Fruit fly (Drosophila melanogaster) whole organism, embryonic: ENCODE results near the gene ZnT63C.

Source experiments
- ATbp ChIP-seq: fragments of 200-800 bp; sonication (Bioruptor generic); optimal IDR thresholded peaks from 2 replicates; lab custom pipeline; 2017; ENCODE audit warnings: missing biosample characterization, mild to moderate bottlenecking, missing genetic modification characterization, missing genetic modification reagents
- Atf-2 ChIP-seq: fragments of 200-800 bp; sonication (Bioruptor generic); optimal IDR thresholded peaks from 2 replicates; lab custom pipeline; 2016; ENCODE audit warnings: missing biosample characterization, missing genetic modification characterization
- BtbVII ChIP-seq: fragments of 200-800 bp; sonication (Bioruptor generic); optimal IDR thresholded peaks from 3 replicates; lab custom pipeline; 2017; ENCODE audit warnings: missing biosample characterization, mild to moderate bottlenecking, missing genetic modification characterization
- CG10274 ChIP-seq: fragments of 200-800 bp; sonication (Bioruptor generic); optimal IDR thresholded peaks from 3 replicates; lab custom pipeline; 2017; ENCODE audit warnings: missing biosample characterization, mild to moderate bottlenecking, missing genetic modification characterization
- CG15601 ChIP-seq: fragments of 200-800 bp; sonication (Bioruptor generic); optimal IDR thresholded peaks from 3 replicates; lab custom pipeline; 2019; ENCODE audit warnings: missing biosample characterization, mild to moderate bottlenecking, missing genetic modification characterization, moderate library complexity
- CG16863 ChIP-seq: fragments of 200-800 bp; sonication (Bioruptor generic); optimal IDR thresholded peaks from 3 replicates; lab custom pipeline; 2016; ENCODE audit warnings: missing biosample characterization, missing genetic modification characterization
- CG17612 ChIP-seq: fragments of 200-800 bp; sonication (Bioruptor generic); IDR thresholded peaks from 2 replicates; pipeline ENCODE4 v1.3.6; 2022; ENCODE audit warnings: missing biosample characterization, missing genetic modification characterization
- CG1832 ChIP-seq: fragments of 200-800 bp; sonication (Bioruptor generic); optimal IDR thresholded peaks from 2 replicates; lab custom pipeline; 2017; ENCODE audit warnings: missing biosample characterization, mild to moderate bottlenecking, missing genetic modification characterization, inconsistent platforms
- CG2678 ChIP-seq: fragments of 200-800 bp; sonication (Bioruptor generic); optimal IDR thresholded peaks from 3 replicates; lab custom pipeline; 2019; ENCODE audit warnings: missing biosample characterization, mild to moderate bottlenecking, missing genetic modification characterization, moderate library complexity
- CG31441 ChIP-seq: fragments of 200-800 bp; sonication (Bioruptor generic); IDR thresholded peaks from 2 replicates; pipeline ENCODE4 v1.3.6; 2022; ENCODE audit warnings: missing biosample characterization, missing genetic modification characterization
- CG3407 ChIP-seq: fragments of 200-800 bp; sonication (Bioruptor generic); optimal IDR thresholded peaks from 2 replicates; lab custom pipeline; 2018; ENCODE audit warnings: missing biosample characterization, mild to moderate bottlenecking, missing genetic modification characterization
- CG4282 ChIP-seq: fragments of 200-800 bp; sonication (Bioruptor generic); optimal IDR thresholded peaks from 2 replicates; lab custom pipeline; 2016; ENCODE audit warnings: missing biosample characterization, missing genetic modification characterization
- CG7556 ChIP-seq: fragments of 200-800 bp; sonication (Bioruptor generic); optimal IDR thresholded peaks from 2 replicates; lab custom pipeline; 2017; ENCODE audit warnings: missing biosample characterization, mild to moderate bottlenecking, missing genetic modification characterization
- CG7745 ChIP-seq: fragments of 200-800 bp; sonication (Bioruptor generic); optimal IDR thresholded peaks from 2 replicates; lab custom pipeline; 2018; ENCODE audit warnings: missing biosample characterization, mild to moderate bottlenecking, missing genetic modification characterization, moderate library complexity
- CG7786 ChIP-seq: fragments of 200-800 bp; sonication (Bioruptor generic); optimal IDR thresholded peaks from 2 replicates; lab custom pipeline; 2016; ENCODE audit warnings: missing biosample characterization, missing genetic modification characterization
- CG8478 ChIP-seq: fragments of >200 bp; optimal IDR thresholded peaks from 2 replicates; lab custom pipeline; 2018
- CHES-1-like ChIP-seq: fragments of 200-800 bp; sonication (Bioruptor generic); optimal IDR thresholded peaks from 2 replicates; lab custom pipeline; 2016; ENCODE audit warnings: missing biosample characterization, missing genetic modification characterization
- Dbx ChIP-seq: fragments of 200-800 bp; sonication (Bioruptor generic); IDR thresholded peaks from 3 replicates; pipeline ENCODE4 v1.3.6; 2022; ENCODE audit warnings: missing biosample characterization, missing genetic modification characterization
- Dll ChIP-seq: fragments of 200-800 bp; sonication (Bioruptor generic); IDR thresholded peaks from 4 replicates; pipeline ENCODE4 v1.3.6; 2022; ENCODE audit warnings: missing biosample characterization, missing genetic modification characterization; ENCODE audit not compliant: partially characterized antibody
- Elba2 ChIP-seq: fragments of 200-800 bp; sonication (Bioruptor generic); optimal IDR thresholded peaks from 3 replicates; lab custom pipeline; 2016; ENCODE audit warnings: missing biosample characterization, missing genetic modification characterization
- H15 ChIP-seq: fragments of 200-800 bp; sonication (Bioruptor generic); IDR thresholded peaks from 3 replicates; pipeline ENCODE4 v1.3.6; 2022; ENCODE audit warnings: missing biosample characterization, missing genetic modification characterization
- HLH3B ChIP-seq: fragments of 200-800 bp; sonication (Bioruptor generic); IDR thresholded peaks from 2 replicates; pipeline ENCODE4 v1.3.6; 2022; ENCODE audit warnings: missing biosample characterization, missing genetic modification characterization
- Meics ChIP-seq: fragments of 200-800 bp; sonication (Bioruptor generic); optimal IDR thresholded peaks from 2 replicates; lab custom pipeline; 2017; ENCODE audit warnings: missing biosample characterization, mild to moderate bottlenecking, missing genetic modification characterization
- NC2α ChIP-seq: fragments of 200-800 bp; sonication (Bioruptor generic); optimal IDR thresholded peaks from 2 replicates; lab custom pipeline; 2016; ENCODE audit warnings: missing biosample characterization, missing genetic modification characterization
- Side ChIP-seq: fragments of 200-800 bp; sonication (Bioruptor generic); optimal IDR thresholded peaks from 2 replicates; lab custom pipeline; 2016; ENCODE audit warnings: missing biosample characterization, missing genetic modification characterization
- Usf ChIP-seq: fragments of 200-800 bp; sonication (Bioruptor generic); optimal IDR thresholded peaks from 2 replicates; lab custom pipeline; 2017; ENCODE audit warnings: missing genotype, missing biosample characterization, missing genetic modification characterization
- amos ChIP-seq: fragments of 200-800 bp; sonication (Bioruptor generic); IDR thresholded peaks from 2 replicates; pipeline ENCODE4 v1.3.6; 2022; ENCODE audit warnings: missing biosample characterization, missing genetic modification characterization; ENCODE audit not compliant: partially characterized antibody
- ase ChIP-seq: fragments of 200-800 bp; sonication (Bioruptor generic); IDR thresholded peaks from 3 replicates; pipeline ENCODE4 v1.3.6; 2022; ENCODE audit warnings: missing biosample characterization, missing genetic modification characterization
- ash1 ChIP-seq: fragments of 200-800 bp; sonication (Bioruptor generic); optimal IDR thresholded peaks from 2 replicates; lab custom pipeline; 2018; ENCODE audit warnings: missing biosample characterization, mild to moderate bottlenecking, missing genetic modification characterization
- corto ChIP-seq: fragments of 200-800 bp; sonication (Bioruptor generic); optimal IDR thresholded peaks from 2 replicates; lab custom pipeline; 2016; ENCODE audit warnings: missing biosample characterization, mild to moderate bottlenecking, missing genetic modification characterization, moderate library complexity
- dan ChIP-seq: fragments of 200-800 bp; sonication (Bioruptor generic); IDR thresholded peaks from 2 replicates; pipeline ENCODE4 v1.3.6; 2022; ENCODE audit warnings: missing biosample characterization, missing genetic modification characterization
- exex ChIP-seq: fragments of 200-800 bp; sonication (Bioruptor generic); optimal IDR thresholded peaks from 4 replicates; lab custom pipeline; 2018; ENCODE audit warnings: missing biosample characterization, mild to moderate bottlenecking, missing genetic modification characterization, moderate library complexity
- fd102C ChIP-seq: fragments of 200-800 bp; sonication (Bioruptor generic); optimal IDR thresholded peaks from 2 replicates; lab custom pipeline; 2018; ENCODE audit warnings: missing biosample characterization, mild to moderate bottlenecking, missing genetic modification characterization, moderate library complexity
- fu2 ChIP-seq: fragments of 200-800 bp; sonication (Bioruptor generic); optimal IDR thresholded peaks from 2 replicates; lab custom pipeline; 2016; ENCODE audit warnings: missing biosample characterization, missing genetic modification characterization
- gcm2 ChIP-seq: fragments of 200-800 bp; sonication (Bioruptor generic); optimal IDR thresholded peaks from 2 replicates; lab custom pipeline; 2016; ENCODE audit warnings: missing biosample characterization, missing genetic modification characterization
- gfzf ChIP-seq: fragments of 200-800 bp; sonication (Bioruptor generic); optimal IDR thresholded peaks from 2 replicates; lab custom pipeline; 2016; ENCODE audit warnings: missing biosample characterization, mild to moderate bottlenecking, missing genetic modification characterization, moderate library complexity
- gsb ChIP-seq: fragments of 200-800 bp; sonication (Bioruptor generic); IDR thresholded peaks from 2 replicates; pipeline ENCODE4 v1.3.6; 2022; ENCODE audit warnings: missing biosample characterization, missing genetic modification characterization
- kah ChIP-seq: fragments of 200-800 bp; sonication (Bioruptor generic); optimal IDR thresholded peaks from 2 replicates; lab custom pipeline; 2018; ENCODE audit warnings: missing biosample characterization, mild to moderate bottlenecking, missing genetic modification characterization
- lab ChIP-seq: fragments of 200-800 bp; sonication (Bioruptor generic); optimal IDR thresholded peaks from 3 replicates; lab custom pipeline; 2017; ENCODE audit warnings: missing biosample characterization, missing genetic modification characterization, mild to moderate bottlenecking, moderate library complexity, missing genetic modification reagents
- mld ChIP-seq: fragments of 200-800 bp; sonication (Bioruptor generic); IDR thresholded peaks from 3 replicates; pipeline ENCODE4 v1.3.6; 2022; ENCODE audit warnings: missing biosample characterization, missing genetic modification characterization; ENCODE audit not compliant: partially characterized antibody
- oc ChIP-seq: fragments of 200-800 bp; sonication (Bioruptor generic); optimal IDR thresholded peaks from 2 replicates; lab custom pipeline; 2018; ENCODE audit warnings: missing biosample characterization, mild to moderate bottlenecking, missing genetic modification characterization, moderate library complexity
- otp ChIP-seq: fragments of 200-800 bp; sonication (Bioruptor generic); IDR thresholded peaks from 3 replicates; pipeline ENCODE4, ENCODE4 v1.3.6; 2022; ENCODE audit warnings: missing biosample characterization, missing genetic modification characterization
- peb ChIP-seq: fragments of 200-800 bp; sonication (Bioruptor generic); IDR thresholded peaks from 2 replicates; pipeline ENCODE4 v1.3.6; 2022; ENCODE audit warnings: missing biosample characterization, missing genetic modification characterization
- prd ChIP-seq, 3 experiments: fragments of >200 bp in 2 of 3; fragments of 200-800 bp in 1 of 3; sonication (Bioruptor generic) in 1 of 3; optimal IDR thresholded peaks in 2 of 3; IDR thresholded peaks in 1 of 3; 2 replicates in 2 of 3; 3 replicates in 1 of 3; pipeline versions ENCODE4 v1.3.6 to Lab custom; 2017 to 2022; ENCODE audit warnings: missing biosample characterization in 1 of 3, missing genetic modification characterization in 1 of 3
- pzg ChIP-seq: fragments of 200-800 bp; sonication (Bioruptor generic); optimal IDR thresholded peaks from 3 replicates; lab custom pipeline; 2018; ENCODE audit warnings: missing biosample characterization, mild to moderate bottlenecking, missing genetic modification characterization, moderate library complexity
- rib ChIP-seq: fragments of 200-800 bp; sonication (Bioruptor generic); IDR thresholded peaks from 2 replicates; pipeline ENCODE4 v1.3.6; 2022; ENCODE audit warnings: missing biosample characterization, missing genetic modification characterization
- row ChIP-seq: fragments of 200-800 bp; sonication (Bioruptor generic); IDR thresholded peaks from 3 replicates; pipeline ENCODE4 v1.3.6; 2022; ENCODE audit warnings: missing biosample characterization, missing genetic modification characterization
- sisA ChIP-seq: fragments of 200-800 bp; sonication (Bioruptor generic); IDR thresholded peaks from 2 replicates; pipeline ENCODE4 v1.3.6; 2022; ENCODE audit warnings: missing biosample characterization, missing genetic modification characterization
- sna ChIP-seq: fragments of 200-800 bp; sonication (Bioruptor generic); IDR thresholded peaks from 2 replicates; pipeline ENCODE4 v1.3.6; 2022; ENCODE audit warnings: missing biosample characterization, missing genetic modification characterization; ENCODE audit not compliant: partially characterized antibody
- tgo ChIP-seq: fragments of 200-800 bp; sonication (Bioruptor generic); IDR thresholded peaks from 3 replicates; pipeline ENCODE4 v1.3.6; 2022; ENCODE audit warnings: missing biosample characterization, missing genetic modification characterization
- trh ChIP-seq: fragments of 200-800 bp; sonication (Bioruptor generic); optimal IDR thresholded peaks from 2 replicates; lab custom pipeline; 2016; ENCODE audit warnings: missing biosample characterization, missing genetic modification characterization

ZnT63C gene

dm6 chr3L:3319223-3319643 lies 15.7 kb downstream of the ZnT63C start, which contains the start of the genes PIG-C, CG12016 and Dpm2 (continued):
- peak; percentile 98 for TF ChIP-seq amos (GFP tag; lab: Robert Waterston, UW)
- 0 out of 3 replicates have a peak, but pooled peaks have one; percentile 32 for TF ChIP-seq H15 (GFP tag; lab: Robert Waterston, UW)
- TF ChIP-seq exex, result no peak
- TF ChIP-seq Dbx (GFP tag; lab: Robert Waterston, UW), result peak; percentile 74
- peak; percentile 98 for TF ChIP-seq Dll (GFP tag; lab: Robert Waterston, UW)
- TF ChIP-seq CG31441, result peak; percentile 69; the same call in 1 of the 2 replicates
- TF ChIP-seq kah (GFP tag; lab: Kevin White, UChicago), result peak; percentile 33
- TF ChIP-seq fd102C, result no peak
- TF ChIP-seq gcm2 (GFP tag; lab: Kevin White, UChicago), result no peak
- TF ChIP-seq ash1, result no peak
- no peak for TF ChIP-seq CG10274 (GFP tag; lab: Kevin White, UChicago)
- TF ChIP-seq ase (GFP tag; lab: Robert Waterston, UW), result peak; percentile 50; the same call in 1 of the 3 replicates
- TF ChIP-seq sisA (GFP tag; lab: Robert Waterston, UW), result peak; percentile 71
- TF ChIP-seq Atf-2 (GFP tag; lab: Kevin White, UChicago), result peak; percentile 34
- peak; percentile 16 for TF ChIP-seq CG3407 (GFP tag; lab: Kevin White, UChicago)
- TF ChIP-seq Meics (GFP tag; lab: Kevin White, UChicago), result no peak
- TF ChIP-seq prd (optimal IDR thresholded peaks at IDR 0.05; lab: Kevin White, UChicago), result no peak
- peak; percentile 76 for TF ChIP-seq prd (GFP tag; IDR thresholded peaks at IDR 0.05; lab: Robert Waterston, UW)
- peak; percentile 93 for TF ChIP-seq CHES-1-like (GFP tag; lab: Kevin White, UChicago)
- peak; percentile 56 for TF ChIP-seq Usf (GFP tag; lab: Kevin White, UChicago)
- TF ChIP-seq CG16863 (GFP tag; lab: Kevin White, UChicago), result peak; percentile 63
- no peak for TF ChIP-seq CG17612 (GFP tag; lab: Robert Waterston, UW)
- no peak for TF ChIP-seq rib (GFP tag; lab: Robert Waterston, UW)
- TF ChIP-seq BtbVII, result no peak
- peak; percentile 91 for TF ChIP-seq pzg (GFP tag; lab: Kevin White, UChicago)
- TF ChIP-seq fu2, result peak; percentile 62
- TF ChIP-seq oc (tag; lab: Kevin White, UChicago), result no peak
- no peak for TF ChIP-seq CG7556
- TF ChIP-seq corto (GFP tag; lab: Kevin White, UChicago), result peak; percentile 50
- TF ChIP-seq CG1832 (GFP tag; lab: Kevin White, UChicago), result no peak
- TF ChIP-seq trh (GFP tag; lab: Kevin White, UChicago), result peak; percentile 28
- TF ChIP-seq CG7786 (GFP tag; lab: Kevin White, UChicago), result peak; percentile 71
- no peak for TF ChIP-seq dan (GFP tag; lab: Robert Waterston, UW)
- TF ChIP-seq mld, result peak; percentile 79; the same call in 2 of the 3 replicates
- TF ChIP-seq CG8478 (lab: Kevin White, UChicago), result no peak
- TF ChIP-seq gfzf, result peak; percentile 68
- peak; percentile 68 for TF ChIP-seq lab (GFP tag; lab: Kevin White, UChicago)
- peak; percentile 94 for TF ChIP-seq row (GFP tag; lab: Robert Waterston, UW)
- no peak for TF ChIP-seq otp (GFP tag; lab: Robert Waterston, UW)
- peak; percentile 58 for TF ChIP-seq Elba2
- TF ChIP-seq CG4282 (GFP tag; lab: Kevin White, UChicago), result peak; percentile 19
- TF ChIP-seq peb (GFP tag; lab: Robert Waterston, UW), result no peak
- no peak for TF ChIP-seq CG7745
- TF ChIP-seq CG2678 (tag; lab: Kevin White, UChicago), result no peak
- TF ChIP-seq HLH3B (GFP tag; lab: Robert Waterston, UW), result peak; percentile 58; the same call in 1 of the 2 replicates
- peak; percentile 39 for TF ChIP-seq NC2α (GFP tag; lab: Kevin White, UChicago)
- peak; percentile 53 for TF ChIP-seq Side
- TF ChIP-seq CG15601, result peak; percentile 69
- no peak for TF ChIP-seq ATbp
- TF ChIP-seq sna, result peak; percentile 97
- peak; percentile 65; the same call in 2 of the 3 replicates for TF ChIP-seq tgo (GFP tag; lab: Robert Waterston, UW)
- no peak for TF ChIP-seq gsb (GFP tag; lab: Robert Waterston, UW)
